Fruit fly (Drosophila melanogaster): ENCODE data around the gene TfIIFalpha.
A peak's percentile ranks its signal among the peaks of the same experiment; 100 is the strongest.

The TfIIFalpha gene

dm6 chr3R:6402522-6403171 is 22.4 kb downstream of the TfIIFalpha start (continued):
- peak; percentile 61 for TF ChIP-seq sd (tag; optimal IDR thresholded peaks at IDR 0.05)
- TF ChIP-seq Hr78 (GFP tag; optimal IDR thresholded peaks at IDR 0.05): peak in 1 of 2 experiments; percentile 33
- peak; percentile 55 for TF ChIP-seq nom (GFP tag; optimal IDR thresholded peaks at IDR 0.05)
- TF ChIP-seq CG4617 (GFP tag; optimal IDR thresholded peaks at IDR 0.05; ENCODE audit: borderline replicate concordance): no peak
- peak; percentile 70 for TF ChIP-seq scrt (GFP tag; optimal IDR thresholded peaks at IDR 0.05)
- TF ChIP-seq Trl (optimal IDR thresholded peaks at IDR 0.05): peak; percentile 43 to 63
- TF ChIP-seq Trl (GFP tag; optimal IDR thresholded peaks at IDR 0.05): no peak
- peak; percentile 28 for TF ChIP-seq gro (GFP tag; optimal IDR thresholded peaks at IDR 0.05)
- TF ChIP-seq exex (tag; optimal IDR thresholded peaks at IDR 0.05): peak; percentile 94
- peak; percentile 68 for TF ChIP-seq Ets65A (GFP tag)
- peak; percentile 45 for TF ChIP-seq cad (GFP tag; optimal IDR thresholded peaks at IDR 0.05)
- peak; percentile 25 for TF ChIP-seq grn (GFP tag; optimal IDR thresholded peaks at IDR 0.05)
- TF ChIP-seq CG2199 (GFP tag; IDR thresholded peaks at IDR 0.05): peak; percentile 51; the same call in 1 of the 3 replicates
- peak; percentile 29; the same call in 1 of the 2 replicates for TF ChIP-seq ham (GFP tag; IDR thresholded peaks at IDR 0.05)
- peak; percentile 27; the same call in 1 of the 2 replicates for TF ChIP-seq Scr (GFP tag; IDR thresholded peaks at IDR 0.05; ENCODE audit: partially characterized antibody)

dm6 chr3R:6403674-6404073 is 23.4 kb downstream of the TfIIFalpha start:
- no peak for TF ChIP-seq Xbp1 (GFP tag; optimal IDR thresholded peaks at IDR 0.05)
- TF ChIP-seq CG13894 (tag; optimal IDR thresholded peaks at IDR 0.05): peak; percentile 2
- no peak for TF ChIP-seq zf30C (GFP tag; optimal IDR thresholded peaks at IDR 0.05)
- TF ChIP-seq cad (GFP tag; optimal IDR thresholded peaks at IDR 0.05): no peak
- TF ChIP-seq lov (optimal IDR thresholded peaks at IDR 0.05): no peak
- TF ChIP-seq lov (GFP tag; IDR thresholded peaks at IDR 0.05): no peak
- TF ChIP-seq sens-2 (GFP tag; IDR thresholded peaks at IDR 0.05): no peak
- no peak for TF ChIP-seq CG11093 (GFP tag; IDR thresholded peaks at IDR 0.05)
- TF ChIP-seq da (GFP tag; optimal IDR thresholded peaks at IDR 0.05): no peak
- TF ChIP-seq CG8290 (GFP tag; optimal IDR thresholded peaks at IDR 0.05): no peak
- TF ChIP-seq CG8290 (tag; optimal IDR thresholded peaks at IDR 0.05): peak in 1 of 2 experiments; percentile 8
- no peak for TF ChIP-seq CG4282 (GFP tag; optimal IDR thresholded peaks at IDR 0.05)
- TF ChIP-seq CG11696 (GFP tag; IDR thresholded peaks at IDR 0.05): no peak
- TF ChIP-seq CG7271 (tag; optimal IDR thresholded peaks at IDR 0.05): no peak
- no peak for TF ChIP-seq fu2 (GFP tag; optimal IDR thresholded peaks at IDR 0.05)
- no peak for TF ChIP-seq Hmr (GFP tag; optimal IDR thresholded peaks at IDR 0.05)
- no peak for TF ChIP-seq zfh1 (GFP tag; IDR thresholded peaks at IDR 0.05)
- no peak for TF ChIP-seq disco-r (GFP tag; optimal IDR thresholded peaks at IDR 0.05)
- peak; percentile 24 for TF ChIP-seq Deaf1 (tag; optimal IDR thresholded peaks at IDR 0.05)
- no peak for TF ChIP-seq Oaz (GFP tag; IDR thresholded peaks at IDR 0.05)
- TF ChIP-seq jigr1 (GFP tag; IDR thresholded peaks at IDR 0.05): no peak
- TF ChIP-seq ewg (GFP tag; optimal IDR thresholded peaks at IDR 0.05): no peak
- no peak for TF ChIP-seq HLHmδ (GFP tag; optimal IDR thresholded peaks at IDR 0.05)
- TF ChIP-seq toy (GFP tag; IDR thresholded peaks at IDR 0.05): no peak
- no peak for TF ChIP-seq NC2β (GFP tag; optimal IDR thresholded peaks at IDR 0.05)
- TF ChIP-seq mirr (GFP tag; optimal IDR thresholded peaks at IDR 0.05): peak; percentile 30
- peak; percentile 57 for TF ChIP-seq sd (tag; optimal IDR thresholded peaks at IDR 0.05)
- no peak for TF ChIP-seq jumu (GFP tag; optimal IDR thresholded peaks at IDR 0.05)
- TF ChIP-seq bbx (GFP tag; IDR thresholded peaks at IDR 0.05; ENCODE audit: partially characterized antibody): no peak
- no peak for TF ChIP-seq pros (GFP tag; optimal IDR thresholded peaks at IDR 0.05)
- TF ChIP-seq CG12769 (tag; optimal IDR thresholded peaks at IDR 0.05): peak; percentile 83
- no peak for TF ChIP-seq ERR (GFP tag; optimal IDR thresholded peaks at IDR 0.05)
- TF ChIP-seq CTCF (GFP tag; optimal IDR thresholded peaks at IDR 0.05): no peak
- no peak for TF ChIP-seq H2.0 (GFP tag; IDR thresholded peaks at IDR 0.05)
- TF ChIP-seq CG13296 (GFP tag; optimal IDR thresholded peaks at IDR 0.05): no peak
- TF ChIP-seq sna (GFP tag; IDR thresholded peaks at IDR 0.05; ENCODE audit: partially characterized antibody): no peak
- peak; percentile 74 for TF ChIP-seq exex (tag; optimal IDR thresholded peaks at IDR 0.05)
- TF ChIP-seq br (optimal IDR thresholded peaks at IDR 0.05): no peak
- no peak for TF ChIP-seq CG11504 (tag; optimal IDR thresholded peaks at IDR 0.05)

Data from whole organism, embryonic.